Worm (Caenorhabditis elegans) whole organism, L3 larva: ENCODE results near the gene srv-19.

ENCODE experiments used
- fkh-2 ChIP-seq: fragments of 150-350 bp; optimal IDR thresholded peaks from 2 replicates; lab custom pipeline; 2014; ENCODE audit warnings: missing biosample characterization, missing genetic modification reagents, missing genetic modification characterization
- fos-1 ChIP-seq: fragments of 150-350 bp; optimal IDR thresholded peaks from 2 replicates; lab custom pipeline; 2014; ENCODE audit warnings: missing biosample characterization, missing genetic modification characterization
- snpc-4 ChIP-seq: fragments of 150-350 bp; optimal IDR thresholded peaks from 2 replicates; lab custom pipeline; 2014; ENCODE audit warnings: missing biosample characterization, missing genetic modification characterization
- ztf-11 ChIP-seq: fragments of 150-350 bp; optimal IDR thresholded peaks from 2 replicates; lab custom pipeline; 2014; ENCODE audit warnings: missing biosample characterization, missing genetic modification characterization

ce11 chrIV:5859876-5860275 is 13.8 kb downstream of the srv-19 start, which contains the start of gene C06E7.4:
- TF ChIP-seq ztf-11 (tag; lab: Kevin White, UChicago) (no peak), fos-1 (tag; lab: Kevin White, UChicago) (no peak), fkh-2 (tag; lab: Kevin White, UChicago) (no peak), snpc-4 (tag; lab: Kevin White, UChicago) (no peak)
